Worm (Caenorhabditis elegans) whole organism, L1 larva: Measurements from ENCODE around the gene F53F4.2.

Experiments used
- C34B4.2 ChIP-seq: sonication (generic microtip); optimal IDR thresholded peaks from 2 replicates; lab custom pipeline; 2017; ENCODE audit warnings: mild to moderate bottlenecking, missing genetic modification characterization, missing compliant biosample characterization
- mdl-1 ChIP-seq, 2 experiments: fragments of 150-350 bp; optimal IDR thresholded peaks; 2 replicates each; lab custom pipeline; 2014 to 2017; ENCODE audit warnings: missing biosample characterization in 2 of 2, missing genetic modification characterization in 2 of 2, inconsistent platforms in 1 of 2
- nhr-20 ChIP-seq: sonication (generic microtip); optimal IDR thresholded peaks from 2 replicates; lab custom pipeline; 2016; ENCODE audit warnings: mild to moderate bottlenecking, missing genetic modification characterization, missing compliant biosample characterization
- nhr-84 ChIP-seq: sonication (generic microtip); optimal IDR thresholded peaks from 2 replicates; lab custom pipeline; 2017; ENCODE audit warnings: missing biosample characterization, missing genetic modification characterization
- skn-1 ChIP-seq: fragments of 150-350 bp; optimal IDR thresholded peaks from 2 replicates; lab custom pipeline; 2014; ENCODE audit warnings: missing biosample characterization, missing genetic modification characterization

DNA sequence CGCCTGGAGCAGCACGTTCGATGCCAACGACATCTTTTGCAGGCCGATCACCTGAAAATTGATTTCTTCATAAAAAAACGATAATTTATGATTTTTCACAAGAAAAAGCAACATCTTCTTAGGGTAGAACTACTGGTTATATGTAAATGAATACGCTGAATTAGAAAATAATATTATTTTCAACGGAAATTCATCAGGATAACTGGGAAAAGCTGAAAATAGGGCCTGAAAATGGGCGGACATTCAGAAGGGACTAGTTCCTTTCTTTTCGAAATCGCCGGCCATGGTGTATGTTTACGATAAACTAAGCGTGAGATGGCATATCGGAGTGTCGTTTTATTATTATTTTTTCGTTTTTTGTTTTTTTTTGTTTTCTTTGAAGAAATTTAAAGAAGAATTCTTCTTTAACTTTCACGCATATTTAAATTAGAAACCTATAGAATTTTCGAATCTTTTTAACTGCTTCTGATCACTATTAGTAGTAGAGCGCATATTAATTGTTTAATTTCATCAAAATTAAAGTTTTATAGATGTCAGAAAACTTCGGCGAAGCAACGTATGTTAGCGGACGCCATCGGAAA, 36.2 kb upstream of the F53F4.2 start, which contains the start of the genes nduv-2 and F53F4.12:
- no peak for TF ChIP-seq nhr-84 (tag; lab: Kevin White, UChicago)
- TF ChIP-seq mdl-1 (tag; optimal IDR thresholded peaks at IDR 0.05; lab: Kevin White, UChicago), result no peak
- TF ChIP-seq C34B4.2 (tag; lab: Kevin White, UChicago), result no peak
- TF ChIP-seq skn-1 (tag; lab: Kevin White, UChicago), result peak; percentile 10
- no peak for TF ChIP-seq nhr-20 (tag; lab: Kevin White, UChicago)
